Worm (Caenorhabditis elegans) whole organism, late embryonic: ENCODE measurements around the gene ZK856.19.

Source experiments
- C38D4.7 ChIP-seq: fragments of 200-800 bp; sonication (Bioruptor generic); optimal IDR thresholded peaks from 2 replicates; lab custom pipeline; 2018; ENCODE audit warnings: mild to moderate bottlenecking, missing genetic modification characterization, moderate library complexity, missing compliant biosample characterization
- fkh-10 ChIP-seq: fragments of 150-350 bp; optimal IDR thresholded peaks from 2 replicates; lab custom pipeline; 2014; ENCODE audit warnings: missing biosample characterization, missing genetic modification reagents, missing genetic modification characterization
- fkh-6 ChIP-seq: sonication (generic microtip); optimal IDR thresholded peaks from 2 replicates; lab custom pipeline; 2016; ENCODE audit warnings: missing genetic modification characterization, missing compliant biosample characterization
- hlh-13 ChIP-seq: fragments of 200-800 bp; sonication (Bioruptor generic); optimal IDR thresholded peaks from 2 replicates; lab custom pipeline; 2018; ENCODE audit warnings: mild to moderate bottlenecking, missing genetic modification characterization, missing compliant biosample characterization
- nhr-11 ChIP-seq: fragments of 150-350 bp; optimal IDR thresholded peaks from 2 replicates; lab custom pipeline; 2014; ENCODE audit warnings: missing biosample characterization, missing genetic modification characterization
- pax-1 ChIP-seq: fragments of 150-350 bp; optimal IDR thresholded peaks from 2 replicates; lab custom pipeline; 2014; ENCODE audit warnings: missing biosample characterization, missing genetic modification characterization

DNA sequence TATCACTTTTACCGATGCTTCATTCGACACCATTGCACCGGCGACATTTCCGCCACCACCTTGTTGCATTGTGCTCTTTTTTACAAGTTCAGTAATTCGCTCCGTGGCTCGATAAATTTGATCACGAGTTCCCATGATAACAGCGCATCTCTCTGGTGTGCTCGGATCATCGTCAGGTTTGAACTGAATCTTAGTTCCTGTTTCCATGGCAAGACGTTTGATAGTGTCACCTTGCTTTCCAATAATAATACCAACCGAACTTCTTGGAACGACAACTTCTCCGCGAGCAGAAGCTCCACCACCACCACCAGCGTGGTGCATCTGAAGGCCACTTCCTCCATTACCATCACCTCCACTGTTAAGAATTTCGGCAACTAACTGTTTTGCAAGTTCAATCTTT is 32.5 kb upstream of the ZK856.19 start:
- TF ChIP-seq nhr-11 (no peak), pax-1 (tag; lab: Kevin White, UChicago) (no peak), fkh-6 (tag; lab: Kevin White, UChicago) (no peak), fkh-10 (GFP tag; lab: Kevin White, UChicago) (no peak), hlh-13 (GFP tag; lab: Kevin White, UChicago) (no peak), C38D4.7 (GFP tag; lab: Kevin White, UChicago) (no peak)
